Fruit fly (Drosophila melanogaster): ENCODE results near the gene sau.

The sau gene

DNA sequence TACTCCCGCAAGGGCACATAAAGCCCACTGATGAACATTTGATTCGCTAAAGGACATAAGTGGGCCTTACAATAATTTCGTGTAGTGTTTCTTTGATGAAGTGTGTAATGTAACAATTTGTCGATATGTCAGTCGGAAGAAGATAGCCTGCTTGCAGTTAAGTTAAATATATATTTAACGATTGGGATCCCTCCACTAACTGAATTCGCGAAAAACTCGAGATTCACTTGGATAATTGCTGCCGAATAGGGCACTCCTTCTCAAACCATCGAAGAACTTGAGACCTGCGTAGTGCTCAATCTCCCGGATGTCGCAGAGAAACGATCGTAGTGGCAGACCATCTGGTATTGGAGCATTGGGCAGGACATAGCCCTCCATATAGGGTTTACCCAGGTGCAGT is 12.0 kb downstream of the sau start, which contains the start of gene Tengl3:
Gene Tengl3, minus strand, starts transcription at position 101 of the 400 bp plus-strand sequence.
- TF ChIP-seq N (GFP tag; optimal IDR thresholded peaks at IDR 0.05) (no peak), Abd-B (GFP tag; optimal IDR thresholded peaks at IDR 0.05) (no peak), lola (GFP tag; optimal IDR thresholded peaks at IDR 0.05) (no peak), Sp1 (GFP tag; optimal IDR thresholded peaks at IDR 0.05) (no peak), rgr (GFP tag; optimal IDR thresholded peaks at IDR 0.05) (no peak), Dfd (GFP tag; optimal IDR thresholded peaks at IDR 0.05) (no peak), Hr83 (GFP tag; optimal IDR thresholded peaks at IDR 0.05; ENCODE audit: poor library complexity, severe bottlenecking) (no peak), sv (GFP tag; optimal IDR thresholded peaks at IDR 0.05) (no peak), Mio (GFP tag; optimal IDR thresholded peaks at IDR 0.05) (no peak), tai (GFP tag; optimal IDR thresholded peaks at IDR 0.05) (no peak), OdsH (GFP tag; optimal IDR thresholded peaks at IDR 0.05) (no peak), CG9705 (GFP tag; optimal IDR thresholded peaks at IDR 0.05) (no peak), Myc (optimal IDR thresholded peaks at IDR 0.05) (no peak), h (GFP tag; optimal IDR thresholded peaks at IDR 0.05) (no peak), fru (GFP tag; optimal IDR thresholded peaks at IDR 0.05) (no peak)

dm6 chr2L:2239284-2239683 is 13.1 kb downstream of the sau start, which contains the start of gene Tengl2:
TSS of gene Tengl2 (minus strand) at chr2L:2239384.
- TF ChIP-seq jim (GFP tag; optimal IDR thresholded peaks at IDR 0.05) (no peak), CrebA (GFP tag; optimal IDR thresholded peaks at IDR 0.05; ENCODE audit: borderline replicate concordance) (no peak), br (GFP tag; optimal IDR thresholded peaks at IDR 0.05) (no peak), Abd-B (GFP tag; optimal IDR thresholded peaks at IDR 0.05) (no peak), foxo (GFP tag; optimal IDR thresholded peaks at IDR 0.05) (no peak), dl (GFP tag; optimal IDR thresholded peaks at IDR 0.05; ENCODE audit: insufficient read depth in 1 of 2, partially characterized antibody in 2 of 2) (no peak), psq (GFP tag; optimal IDR thresholded peaks at IDR 0.05) (no peak), Vsx2 (GFP tag; optimal IDR thresholded peaks at IDR 0.05; ENCODE audit: partially characterized antibody) (no peak), CG32264 (GFP tag; optimal IDR thresholded peaks at IDR 0.05) (no peak), woc (GFP tag; optimal IDR thresholded peaks at IDR 0.05) (no peak), usp (GFP tag; optimal IDR thresholded peaks at IDR 0.05) (no peak), tai (GFP tag; optimal IDR thresholded peaks at IDR 0.05) (no peak), Hr78 (GFP tag; optimal IDR thresholded peaks at IDR 0.05) (no peak), N (GFP tag; optimal IDR thresholded peaks at IDR 0.05) (no peak), OdsH (GFP tag; optimal IDR thresholded peaks at IDR 0.05) (no peak), fru (GFP tag; optimal IDR thresholded peaks at IDR 0.05) (no peak), Jra (GFP tag; optimal IDR thresholded peaks at IDR 0.05) (no peak), h (GFP tag; optimal IDR thresholded peaks at IDR 0.05) (no peak), rgr (GFP tag; optimal IDR thresholded peaks at IDR 0.05) (no peak), Hr83 (GFP tag; optimal IDR thresholded peaks at IDR 0.05; ENCODE audit: poor library complexity, severe bottlenecking) (no peak)

DNA sequence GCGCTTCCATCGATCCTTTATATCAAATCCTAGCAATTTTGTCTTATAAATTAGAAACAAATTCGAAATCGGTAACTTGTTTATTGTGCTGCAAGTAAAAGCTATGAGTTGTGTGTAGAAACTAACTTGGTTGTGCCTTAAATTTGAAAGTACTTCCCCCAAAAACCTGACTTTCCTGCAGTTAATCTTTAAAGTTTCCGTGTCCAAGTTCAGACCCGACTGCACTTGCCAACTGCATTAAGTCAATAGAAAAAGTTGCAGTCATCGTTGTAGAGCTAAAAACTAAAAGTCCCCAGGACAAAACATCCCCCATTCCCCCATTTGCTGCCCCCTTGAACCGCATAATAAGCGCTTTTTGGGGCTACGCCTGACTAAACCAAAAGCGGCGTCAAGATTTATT is 14.4 kb downstream of the sau start, which contains the start of gene Tengl1:
Gene Tengl1, minus strand, starts transcription at position 101 of the 400 bp plus-strand sequence.
- TF ChIP-seq dmrt93B (GFP tag; optimal IDR thresholded peaks at IDR 0.05) (no peak), GATAd (GFP tag; optimal IDR thresholded peaks at IDR 0.05) (no peak), CG32264 (GFP tag; optimal IDR thresholded peaks at IDR 0.05) (no peak), sage (GFP tag; optimal IDR thresholded peaks at IDR 0.05) (no peak), h (GFP tag; optimal IDR thresholded peaks at IDR 0.05) (no peak), sv (GFP tag; optimal IDR thresholded peaks at IDR 0.05) (no peak)

DNA sequence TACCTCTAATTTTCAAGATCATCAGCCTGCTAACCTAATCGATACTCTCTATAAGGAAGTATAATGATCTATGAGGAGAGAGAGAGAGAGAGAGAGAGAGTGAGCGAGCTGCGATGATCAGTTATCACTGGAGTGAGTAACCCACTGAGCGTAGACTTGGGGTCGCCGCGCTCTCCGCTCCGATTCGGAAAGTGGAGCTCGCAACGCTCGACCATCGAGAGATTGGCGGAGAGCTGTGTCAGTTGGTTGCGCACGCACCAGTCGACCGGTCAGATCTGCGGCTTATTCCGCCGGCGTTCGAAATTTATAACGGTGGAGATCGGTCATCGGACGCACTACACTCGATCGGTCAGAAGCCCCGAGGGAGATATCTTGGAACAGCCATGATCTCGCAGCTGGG is 16.0 kb downstream of the sau start, which contains the start of gene CG4267:
Gene CG4267, plus strand, starts transcription at position 240 of the 400 bp plus-strand sequence.
- TF ChIP-seq Hr83 (GFP tag; optimal IDR thresholded peaks at IDR 0.05; ENCODE audit: poor library complexity, severe bottlenecking) (peak; percentile 45), dl (GFP tag; optimal IDR thresholded peaks at IDR 0.05; ENCODE audit: insufficient read depth in 1 of 2, partially characterized antibody in 2 of 2) (peak; percentile 82 to 92), Dif (GFP tag; optimal IDR thresholded peaks at IDR 0.05; ENCODE audit: partially characterized antibody) (peak; percentile 97), Vsx2 (GFP tag; optimal IDR thresholded peaks at IDR 0.05; ENCODE audit: partially characterized antibody) (peak; percentile 77), h (GFP tag; optimal IDR thresholded peaks at IDR 0.05) (peak; percentile 11), Jra (GFP tag; optimal IDR thresholded peaks at IDR 0.05) (no peak), CrebA (GFP tag; optimal IDR thresholded peaks at IDR 0.05; ENCODE audit: borderline replicate concordance) (no peak)

dm6 chr2L:2242783-2243182 is 16.6 kb downstream of the sau start:
- TF ChIP-seq Rel (GFP tag; optimal IDR thresholded peaks at IDR 0.05) (no peak), Rel (tag; optimal IDR thresholded peaks at IDR 0.05) (peak; percentile 91), Hnf4 (GFP tag; optimal IDR thresholded peaks at IDR 0.05) (no peak)

All from whole organism, wandering third instar larva.